Worm (Caenorhabditis elegans) whole organism, late embryonic: ENCODE measurements around the gene T25D3.4.
A peak's percentile ranks its signal among the peaks of the same experiment; 100 is the strongest.

ENCODE experiments used
- C08G9.2 ChIP-seq: sonication (generic microtip); optimal IDR thresholded peaks from 2 replicates; lab custom pipeline; 2016; ENCODE audit warnings: mild to moderate bottlenecking, missing genetic modification characterization, moderate library complexity, missing compliant biosample characterization
- K02D7.2 ChIP-seq: sonication (generic microtip); optimal IDR thresholded peaks from 2 replicates; lab custom pipeline; 2017; ENCODE audit warnings: mild to moderate bottlenecking, missing genetic modification characterization, missing compliant biosample characterization
- K09A11.1 ChIP-seq: sonication (generic microtip); optimal IDR thresholded peaks from 2 replicates; lab custom pipeline; 2017; ENCODE audit warnings: antibody characterized with exemption, mild to moderate bottlenecking, missing genetic modification characterization, missing compliant biosample characterization; ENCODE audit not compliant: insufficient read depth
- Y22D7AL.16 ChIP-seq: sonication (generic microtip); optimal IDR thresholded peaks from 2 replicates; lab custom pipeline; 2016; ENCODE audit warnings: missing genetic modification characterization, missing compliant biosample characterization
- ceh-14 ChIP-seq: sonication (generic microtip); optimal IDR thresholded peaks from 2 replicates; lab custom pipeline; 2016; ENCODE audit warnings: missing genotype, missing genetic modification characterization, missing compliant biosample characterization
- ceh-18 ChIP-seq: sonication (generic microtip); optimal IDR thresholded peaks from 2 replicates; lab custom pipeline; 2016; ENCODE audit warnings: missing genetic modification characterization, missing compliant biosample characterization
- ceh-22 ChIP-seq: sonication (generic microtip); optimal IDR thresholded peaks from 2 replicates; lab custom pipeline; 2017; ENCODE audit warnings: missing biosample characterization, missing genetic modification characterization
- ceh-24 ChIP-seq: sonication (generic microtip); optimal IDR thresholded peaks from 2 replicates; lab custom pipeline; 2016; ENCODE audit warnings: mild to moderate bottlenecking, missing genetic modification characterization, missing compliant biosample characterization
- ceh-45 ChIP-seq: fragments of 200-800 bp; sonication (Bioruptor generic); IDR thresholded peaks from 2 replicates; pipeline ENCODE4 v1.3.6; 2022; ENCODE audit warnings: missing genetic modification reagents, missing genetic modification characterization, missing compliant biosample characterization
- dve-1 ChIP-seq: sonication (generic microtip); optimal IDR thresholded peaks from 2 replicates; lab custom pipeline; 2017; ENCODE audit warnings: antibody characterized with exemption, mild to moderate bottlenecking, missing genetic modification characterization, missing compliant biosample characterization
- elt-2 ChIP-seq: sonication (generic microtip); optimal IDR thresholded peaks from 2 replicates; lab custom pipeline; 2016; ENCODE audit warnings: missing genetic modification reagents, missing genetic modification characterization, missing compliant biosample characterization
- elt-4 ChIP-seq: sonication (generic microtip); optimal IDR thresholded peaks from 2 replicates; lab custom pipeline; 2016; ENCODE audit warnings: missing genetic modification characterization, missing compliant biosample characterization
- hlh-15 ChIP-seq: sonication (generic microtip); optimal IDR thresholded peaks from 2 replicates; lab custom pipeline; 2016; ENCODE audit warnings: missing genetic modification characterization, missing compliant biosample characterization
- lim-6 ChIP-seq: sonication (generic microtip); optimal IDR thresholded peaks from 2 replicates; lab custom pipeline; 2016; ENCODE audit warnings: missing genetic modification characterization, missing compliant biosample characterization
- lin-11 ChIP-seq: fragments of 200-800 bp; sonication (Bioruptor generic); optimal IDR thresholded peaks from 2 replicates; lab custom pipeline; 2018; ENCODE audit warnings: mild to moderate bottlenecking, missing genetic modification characterization, missing compliant biosample characterization
- mec-3 ChIP-seq: sonication (generic microtip); optimal IDR thresholded peaks from 2 replicates; lab custom pipeline; 2016; ENCODE audit warnings: borderline replicate concordance, missing genetic modification characterization, missing compliant biosample characterization
- nhr-11 ChIP-seq: fragments of 150-350 bp; optimal IDR thresholded peaks from 2 replicates; lab custom pipeline; 2014; ENCODE audit warnings: missing biosample characterization, missing genetic modification characterization
- nhr-232 ChIP-seq: sonication (generic microtip); optimal IDR thresholded peaks from 2 replicates; lab custom pipeline; 2016; ENCODE audit warnings: missing genetic modification characterization, missing compliant biosample characterization
- npax-4 ChIP-seq: sonication (generic microtip); optimal IDR thresholded peaks from 2 replicates; lab custom pipeline; 2016; ENCODE audit warnings: missing genetic modification characterization, missing compliant biosample characterization
- odd-2 ChIP-seq: sonication (generic microtip); optimal IDR thresholded peaks from 2 replicates; lab custom pipeline; 2017; ENCODE audit warnings: antibody characterized with exemption, mild to moderate bottlenecking, missing genetic modification characterization, missing compliant biosample characterization
- pros-1 ChIP-seq: fragments of 150-350 bp; optimal IDR thresholded peaks from 2 replicates; lab custom pipeline; 2014; ENCODE audit warnings: missing biosample characterization, missing genetic modification reagents, missing genetic modification characterization
- ref-2 ChIP-seq: sonication (generic microtip); optimal IDR thresholded peaks from 2 replicates; lab custom pipeline; 2016; ENCODE audit warnings: missing genetic modification characterization, missing compliant biosample characterization
- sox-2 ChIP-seq: fragments of 200-800 bp; sonication (Bioruptor generic); IDR thresholded peaks from 2 replicates; pipeline ENCODE4 v1.3.6; 2022; ENCODE audit warnings: missing genetic modification reagents, missing genetic modification characterization, missing compliant biosample characterization
- sox-4 ChIP-seq: sonication (generic microtip); optimal IDR thresholded peaks from 2 replicates; lab custom pipeline; 2017; ENCODE audit warnings: mild to moderate bottlenecking, missing genetic modification characterization, inconsistent platforms, missing compliant biosample characterization
- tbx-2 ChIP-seq: sonication (generic microtip); optimal IDR thresholded peaks from 2 replicates; lab custom pipeline; 2016; ENCODE audit warnings: missing genetic modification characterization, missing compliant biosample characterization
- ttx-3 ChIP-seq: sonication (generic microtip); optimal IDR thresholded peaks from 2 replicates; lab custom pipeline; 2016; ENCODE audit warnings: missing genetic modification reagents, missing genetic modification characterization, missing compliant biosample characterization
- unc-3 ChIP-seq, 2 experiments: fragments of 200-800 bp in 1 of 2; sonication (Bioruptor generic) in 1 of 2; sonication (generic microtip) in 1 of 2; conservative IDR thresholded peaks in 1 of 2; optimal IDR thresholded peaks in 1 of 2; 2 replicates each; pipeline versions ENCODE4 v1.3.6 to Lab custom; 2016 to 2022; ENCODE audit warnings: missing compliant biosample characterization in 2 of 2, missing genetic modification characterization in 2 of 2, missing genetic modification reagents in 1 of 2
- unc-42 ChIP-seq: sonication (generic microtip); optimal IDR thresholded peaks from 2 replicates; lab custom pipeline; 2016; ENCODE audit warnings: missing genotype, missing genetic modification characterization, missing compliant biosample characterization
- unc-55 ChIP-seq: sonication (generic microtip); optimal IDR thresholded peaks from 2 replicates; lab custom pipeline; 2017; ENCODE audit warnings: missing biosample characterization, missing genetic modification reagents, missing genetic modification characterization
- unc-86 ChIP-seq: sonication (generic microtip); optimal IDR thresholded peaks from 2 replicates; lab custom pipeline; 2016; ENCODE audit warnings: missing genetic modification characterization, missing compliant biosample characterization
- zip-5 ChIP-seq: sonication (generic microtip); optimal IDR thresholded peaks from 2 replicates; lab custom pipeline; 2016; ENCODE audit warnings: missing genetic modification characterization, missing compliant biosample characterization
- ztf-16 ChIP-seq: sonication (generic microtip); optimal IDR thresholded peaks from 2 replicates; lab custom pipeline; 2017; ENCODE audit warnings: missing genetic modification characterization, missing compliant biosample characterization

T25D3.4 gene

DNA sequence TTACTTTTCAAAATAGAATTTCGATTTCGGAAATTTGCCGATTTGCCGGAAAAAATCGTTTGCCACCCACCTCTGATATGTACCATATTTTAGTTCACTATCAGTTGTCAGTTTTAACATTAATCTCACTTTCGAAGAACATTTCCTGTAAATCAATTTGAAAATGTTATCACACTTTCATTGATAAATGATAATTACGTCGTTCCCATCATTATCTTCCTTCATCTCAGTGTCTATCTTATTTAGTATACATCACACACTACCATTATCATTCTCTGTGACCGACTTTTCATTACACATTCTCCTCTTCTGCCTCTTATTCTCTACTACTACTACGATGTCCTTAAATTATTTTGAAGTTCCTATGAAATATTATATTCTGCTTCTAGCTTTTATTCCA, 39.5 kb downstream of the T25D3.4 start, which contains the start of gene T01D1.8:
TSS of gene T01D1.8 (plus strand) at position 236 of the 400 bp plus-strand sequence.
- no peak for TF ChIP-seq ref-2 (tag; lab: Kevin White, UChicago)
- no peak for TF ChIP-seq ztf-16 (tag; lab: Kevin White, UChicago)
- peak; percentile 70 for TF ChIP-seq elt-2
- TF ChIP-seq unc-3 (GFP tag; conservative IDR thresholded peaks at IDR 0.05; lab: Robert Waterston, UW), result no peak
- no peak for TF ChIP-seq unc-3 (tag; optimal IDR thresholded peaks at IDR 0.05; lab: Kevin White, UChicago)

- TF ChIP-seq lim-6, result no peak
- no peak for TF ChIP-seq dve-1 (tag; lab: Kevin White, UChicago)
- no peak for TF ChIP-seq ttx-3 (tag; lab: Kevin White, UChicago)
- no peak for TF ChIP-seq elt-4 (tag; lab: Kevin White, UChicago)
- no peak for TF ChIP-seq ceh-22 (tag; lab: Kevin White, UChicago)
- TF ChIP-seq unc-42 (tag; lab: Kevin White, UChicago), result no peak
- no peak for TF ChIP-seq lin-11 (tag; lab: Kevin White, UChicago)
- no peak for TF ChIP-seq pros-1 (tag; lab: Kevin White, UChicago)
- TF ChIP-seq mec-3 (tag; lab: Kevin White, UChicago), result no peak
- TF ChIP-seq unc-55 (GFP tag; lab: Kevin White, UChicago), result no peak
- TF ChIP-seq sox-2 (GFP tag; lab: Robert Waterston, UW), result no peak
- no peak for TF ChIP-seq ceh-45 (GFP tag; lab: Robert Waterston, UW)
- TF ChIP-seq nhr-232 (tag; lab: Kevin White, UChicago), result no peak
- TF ChIP-seq zip-5 (tag; lab: Kevin White, UChicago), result no peak
- TF ChIP-seq npax-4 (tag; lab: Kevin White, UChicago), result no peak
- no peak for TF ChIP-seq tbx-2 (tag; lab: Kevin White, UChicago)
- TF ChIP-seq K09A11.1 (tag; lab: Kevin White, UChicago), result no peak
These were observed 41.9 kb downstream of the T25D3.4 start, which contains the start of gene T01D1.5 for ce11 chrII:188967-189366. Gene T01D1.5, minus strand, starts transcription at chrII:189067.

DNA sequence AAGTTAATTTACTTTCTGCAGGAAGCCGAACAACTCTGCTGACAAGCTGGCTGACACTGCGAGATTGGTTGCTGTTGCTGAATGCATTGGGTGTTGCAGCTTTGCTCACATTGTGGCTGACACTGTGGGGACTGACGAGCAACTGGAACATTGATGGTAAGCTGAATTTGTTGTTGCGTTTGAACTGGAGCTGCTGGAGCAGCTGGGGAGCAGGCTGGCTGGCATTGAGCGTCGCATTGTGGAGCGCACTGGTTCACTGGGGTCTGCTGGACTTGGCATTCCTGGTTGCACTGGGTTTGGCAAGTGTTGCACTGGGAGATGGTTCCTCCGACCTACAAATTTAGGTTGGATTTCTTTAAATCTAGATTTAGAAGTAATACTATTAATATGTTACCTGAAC, 45.6 kb downstream of the T25D3.4 start:
- no peak for TF ChIP-seq unc-3 (GFP tag; conservative IDR thresholded peaks at IDR 0.05; lab: Robert Waterston, UW)
- no peak for TF ChIP-seq unc-3 (tag; optimal IDR thresholded peaks at IDR 0.05; lab: Kevin White, UChicago)
- TF ChIP-seq nhr-232 (tag; lab: Kevin White, UChicago), result no peak
- no peak for TF ChIP-seq ceh-18 (tag; lab: Kevin White, UChicago)
- TF ChIP-seq ttx-3 (tag; lab: Kevin White, UChicago), result no peak
- TF ChIP-seq ref-2 (tag; lab: Kevin White, UChicago), result no peak
- no peak for TF ChIP-seq dve-1 (tag; lab: Kevin White, UChicago)
- no peak for TF ChIP-seq C08G9.2 (tag; lab: Kevin White, UChicago)
- TF ChIP-seq mec-3 (tag; lab: Kevin White, UChicago), result no peak
- no peak for TF ChIP-seq Y22D7AL.16 (tag; lab: Kevin White, UChicago)

ce11 chrII:194458-194857, 47.4 kb downstream of the T25D3.4 start, which contains the start of gene abu-11:
Gene abu-11, minus strand, starts transcription at chrII:194558.
- TF ChIP-seq nhr-232 (tag; lab: Kevin White, UChicago), result no peak
- TF ChIP-seq ztf-16 (tag; lab: Kevin White, UChicago), result no peak
- no peak for TF ChIP-seq K09A11.1 (tag; lab: Kevin White, UChicago)
- no peak for TF ChIP-seq unc-55 (GFP tag; lab: Kevin White, UChicago)
- TF ChIP-seq unc-86, result no peak
- TF ChIP-seq ceh-14, result no peak
- TF ChIP-seq, all 69 proteins: peak for 0

DNA sequence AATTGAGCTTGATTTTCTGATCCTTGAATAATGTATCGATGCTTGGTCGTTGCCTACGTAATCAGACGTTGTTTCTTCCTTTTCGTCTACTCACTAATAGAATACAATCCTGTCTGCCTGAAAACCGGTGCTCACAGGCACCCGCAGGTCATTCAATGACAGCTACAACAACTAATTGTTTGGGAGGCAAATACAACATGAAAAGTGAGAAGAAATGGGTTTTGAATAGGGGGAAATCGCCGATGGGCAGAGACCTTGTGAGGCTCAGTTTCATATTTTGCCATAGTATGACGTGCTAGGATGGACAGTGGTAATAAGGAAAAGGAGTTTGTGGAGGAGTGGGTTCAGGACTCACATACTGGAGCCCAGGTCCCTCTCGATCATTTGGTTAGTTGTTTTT, 49.7 kb downstream of the T25D3.4 start, which contains the start of gene chs-2:
TSS of gene chs-2 (plus strand) at position 301 of the 400 bp plus-strand sequence.
- TF ChIP-seq lim-6 (no peak), odd-2 (tag; lab: Kevin White, UChicago) (no peak), K09A11.1 (tag; lab: Kevin White, UChicago) (no peak), sox-4 (no peak), hlh-15 (no peak), K02D7.2 (tag; lab: Kevin White, UChicago) (no peak), Y22D7AL.16 (tag; lab: Kevin White, UChicago) (no peak), nhr-11 (tag; lab: Kevin White, UChicago) (no peak), ceh-24 (tag; lab: Kevin White, UChicago) (no peak)
